Worm (Caenorhabditis elegans) whole organism, late embryonic: ENCODE data around the gene arrd-7.

Source experiments
- C38D4.7 ChIP-seq: fragments of 200-800 bp; sonication (Bioruptor generic); optimal IDR thresholded peaks from 2 replicates; lab custom pipeline; 2018; ENCODE audit warnings: mild to moderate bottlenecking, missing genetic modification characterization, moderate library complexity, missing compliant biosample characterization
- F13H6.1 ChIP-seq: sonication (generic microtip); optimal IDR thresholded peaks from 2 replicates; lab custom pipeline; 2016; ENCODE audit warnings: missing genetic modification characterization, missing compliant biosample characterization
- ahr-1 ChIP-seq: sonication (generic microtip); optimal IDR thresholded peaks from 2 replicates; lab custom pipeline; 2016; ENCODE audit warnings: missing genetic modification characterization, missing compliant biosample characterization
- ceh-14 ChIP-seq: sonication (generic microtip); optimal IDR thresholded peaks from 2 replicates; lab custom pipeline; 2016; ENCODE audit warnings: missing genotype, missing genetic modification characterization, missing compliant biosample characterization
- ceh-2 ChIP-seq: sonication (generic microtip); optimal IDR thresholded peaks from 2 replicates; lab custom pipeline; 2016; ENCODE audit warnings: missing genotype, missing genetic modification characterization, missing compliant biosample characterization
- ceh-24 ChIP-seq: sonication (generic microtip); optimal IDR thresholded peaks from 2 replicates; lab custom pipeline; 2016; ENCODE audit warnings: mild to moderate bottlenecking, missing genetic modification characterization, missing compliant biosample characterization
- ceh-31 ChIP-seq: sonication (generic microtip); optimal IDR thresholded peaks from 2 replicates; lab custom pipeline; 2016; ENCODE audit warnings: missing genetic modification characterization, missing compliant biosample characterization
- ceh-34 ChIP-seq: sonication (generic microtip); optimal IDR thresholded peaks from 2 replicates; lab custom pipeline; 2016; ENCODE audit warnings: mild to moderate bottlenecking, missing genetic modification characterization, missing compliant biosample characterization
- ceh-45 ChIP-seq: fragments of 200-800 bp; sonication (Bioruptor generic); IDR thresholded peaks from 2 replicates; pipeline ENCODE4 v1.3.6; 2022; ENCODE audit warnings: missing genetic modification reagents, missing genetic modification characterization, missing compliant biosample characterization
- ceh-48 ChIP-seq: sonication (generic microtip); optimal IDR thresholded peaks from 2 replicates; lab custom pipeline; 2016; ENCODE audit warnings: missing genetic modification characterization, inconsistent platforms, missing compliant biosample characterization
- ceh-6 ChIP-seq: fragments of 200-800 bp; sonication (Bioruptor generic); optimal IDR thresholded peaks from 2 replicates; lab custom pipeline; 2018; ENCODE audit warnings: mild to moderate bottlenecking, missing genetic modification characterization, missing compliant biosample characterization
- ceh-9 ChIP-seq: sonication (generic microtip); optimal IDR thresholded peaks from 2 replicates; lab custom pipeline; 2016; ENCODE audit warnings: mild to moderate bottlenecking, missing genetic modification characterization, inconsistent platforms, missing compliant biosample characterization
- elt-4 ChIP-seq: sonication (generic microtip); optimal IDR thresholded peaks from 2 replicates; lab custom pipeline; 2016; ENCODE audit warnings: missing genetic modification characterization, missing compliant biosample characterization
- ets-4 ChIP-seq: sonication (generic microtip); optimal IDR thresholded peaks from 2 replicates; lab custom pipeline; 2016; ENCODE audit warnings: missing genetic modification characterization, missing compliant biosample characterization
- eyg-1 ChIP-seq: sonication (generic microtip); optimal IDR thresholded peaks from 2 replicates; lab custom pipeline; 2016; ENCODE audit warnings: missing genotype, missing genetic modification characterization, missing compliant biosample characterization
- fax-1 ChIP-seq: sonication (generic microtip); optimal IDR thresholded peaks from 2 replicates; lab custom pipeline; 2016; ENCODE audit warnings: missing genotype, missing genetic modification characterization, missing compliant biosample characterization
- fkh-6 ChIP-seq: sonication (generic microtip); optimal IDR thresholded peaks from 2 replicates; lab custom pipeline; 2016; ENCODE audit warnings: missing genetic modification characterization, missing compliant biosample characterization
- hlh-8 ChIP-seq: sonication (generic microtip); optimal IDR thresholded peaks from 2 replicates; lab custom pipeline; 2016; ENCODE audit warnings: missing genotype, missing genetic modification characterization, missing compliant biosample characterization
- lim-6 ChIP-seq: sonication (generic microtip); optimal IDR thresholded peaks from 2 replicates; lab custom pipeline; 2016; ENCODE audit warnings: missing genetic modification characterization, missing compliant biosample characterization
- madf-2 ChIP-seq: sonication (generic microtip); optimal IDR thresholded peaks from 2 replicates; lab custom pipeline; 2017; ENCODE audit warnings: missing genetic modification characterization, missing compliant biosample characterization
- mec-3 ChIP-seq: sonication (generic microtip); optimal IDR thresholded peaks from 2 replicates; lab custom pipeline; 2016; ENCODE audit warnings: borderline replicate concordance, missing genetic modification characterization, missing compliant biosample characterization
- nfya-1 ChIP-seq: sonication (generic microtip); optimal IDR thresholded peaks from 2 replicates; lab custom pipeline; 2017; ENCODE audit warnings: missing genetic modification characterization, mild to moderate bottlenecking, missing compliant biosample characterization, antibody characterized with exemption, moderate library complexity
- nhr-11 ChIP-seq: fragments of 150-350 bp; optimal IDR thresholded peaks from 2 replicates; lab custom pipeline; 2014; ENCODE audit warnings: missing biosample characterization, missing genetic modification characterization
- nhr-232 ChIP-seq: sonication (generic microtip); optimal IDR thresholded peaks from 2 replicates; lab custom pipeline; 2016; ENCODE audit warnings: missing genetic modification characterization, missing compliant biosample characterization
- npax-4 ChIP-seq: sonication (generic microtip); optimal IDR thresholded peaks from 2 replicates; lab custom pipeline; 2016; ENCODE audit warnings: missing genetic modification characterization, missing compliant biosample characterization
- odd-2 ChIP-seq: sonication (generic microtip); optimal IDR thresholded peaks from 2 replicates; lab custom pipeline; 2017; ENCODE audit warnings: antibody characterized with exemption, mild to moderate bottlenecking, missing genetic modification characterization, missing compliant biosample characterization
- pag-3 ChIP-seq: sonication (generic microtip); optimal IDR thresholded peaks from 2 replicates; lab custom pipeline; 2016; ENCODE audit warnings: missing compliant biosample characterization, missing genetic modification characterization, borderline replicate concordance
- pat-9 ChIP-seq: fragments of 200-800 bp; sonication (Bioruptor generic); optimal IDR thresholded peaks from 2 replicates; lab custom pipeline; 2018; ENCODE audit warnings: mild to moderate bottlenecking, missing genetic modification characterization, moderate library complexity, missing compliant biosample characterization
- ref-2 ChIP-seq: sonication (generic microtip); optimal IDR thresholded peaks from 2 replicates; lab custom pipeline; 2016; ENCODE audit warnings: missing genetic modification characterization, missing compliant biosample characterization
- sdc-2 ChIP-seq: sonication (generic microtip); optimal IDR thresholded peaks from 2 replicates; lab custom pipeline; 2016; ENCODE audit warnings: missing genotype, missing genetic modification characterization, missing compliant biosample characterization
- sox-2 ChIP-seq: fragments of 200-800 bp; sonication (Bioruptor generic); IDR thresholded peaks from 2 replicates; pipeline ENCODE4 v1.3.6; 2022; ENCODE audit warnings: missing genetic modification reagents, missing genetic modification characterization, missing compliant biosample characterization
- sox-4 ChIP-seq: sonication (generic microtip); optimal IDR thresholded peaks from 2 replicates; lab custom pipeline; 2017; ENCODE audit warnings: mild to moderate bottlenecking, missing genetic modification characterization, inconsistent platforms, missing compliant biosample characterization
- syd-9 ChIP-seq: sonication (generic microtip); optimal IDR thresholded peaks from 2 replicates; lab custom pipeline; 2016; ENCODE audit warnings: mild to moderate bottlenecking, missing genetic modification characterization, moderate library complexity, missing compliant biosample characterization
- tbx-2 ChIP-seq: sonication (generic microtip); optimal IDR thresholded peaks from 2 replicates; lab custom pipeline; 2016; ENCODE audit warnings: missing genetic modification characterization, missing compliant biosample characterization
- tbx-7 ChIP-seq: sonication (generic microtip); optimal IDR thresholded peaks from 2 replicates; lab custom pipeline; 2016; ENCODE audit warnings: missing genotype, missing genetic modification characterization, missing compliant biosample characterization
- unc-3 ChIP-seq, 2 experiments: fragments of 200-800 bp in 1 of 2; sonication (Bioruptor generic) in 1 of 2; sonication (generic microtip) in 1 of 2; conservative IDR thresholded peaks in 1 of 2; optimal IDR thresholded peaks in 1 of 2; 2 replicates each; pipeline versions ENCODE4 v1.3.6 to Lab custom; 2016 to 2022; ENCODE audit warnings: missing compliant biosample characterization in 2 of 2, missing genetic modification characterization in 2 of 2, missing genetic modification reagents in 1 of 2
- unc-42 ChIP-seq: sonication (generic microtip); optimal IDR thresholded peaks from 2 replicates; lab custom pipeline; 2016; ENCODE audit warnings: missing genotype, missing genetic modification characterization, missing compliant biosample characterization
- unc-86 ChIP-seq: sonication (generic microtip); optimal IDR thresholded peaks from 2 replicates; lab custom pipeline; 2016; ENCODE audit warnings: missing genetic modification characterization, missing compliant biosample characterization
- zip-5 ChIP-seq: sonication (generic microtip); optimal IDR thresholded peaks from 2 replicates; lab custom pipeline; 2016; ENCODE audit warnings: missing genetic modification characterization, missing compliant biosample characterization
- ztf-16 ChIP-seq: sonication (generic microtip); optimal IDR thresholded peaks from 2 replicates; lab custom pipeline; 2017; ENCODE audit warnings: missing genetic modification characterization, missing compliant biosample characterization

Gene arrd-7

ce11 chrII:12102365-12102764 is 39.9 kb upstream of the arrd-7 start (continued):
- TF ChIP-seq tbx-2 (tag; lab: Kevin White, UChicago) (peak; percentile 79), ahr-1 (tag; lab: Kevin White, UChicago) (no peak), zip-5 (no peak), eyg-1 (tag; lab: Kevin White, UChicago) (no peak), madf-2 (tag; lab: Kevin White, UChicago) (no peak), odd-2 (no peak), ceh-14 (tag; lab: Kevin White, UChicago) (peak; percentile 70), ceh-31 (peak; percentile 90), unc-3 (GFP tag; conservative IDR thresholded peaks at IDR 0.05; lab: Robert Waterston, UW) (no peak), unc-3 (tag; optimal IDR thresholded peaks at IDR 0.05; lab: Kevin White, UChicago) (no peak), sdc-2 (tag; lab: Kevin White, UChicago) (peak; percentile 59), nhr-232 (no peak), F13H6.1 (tag; lab: Kevin White, UChicago) (peak; percentile 7)

DNA sequence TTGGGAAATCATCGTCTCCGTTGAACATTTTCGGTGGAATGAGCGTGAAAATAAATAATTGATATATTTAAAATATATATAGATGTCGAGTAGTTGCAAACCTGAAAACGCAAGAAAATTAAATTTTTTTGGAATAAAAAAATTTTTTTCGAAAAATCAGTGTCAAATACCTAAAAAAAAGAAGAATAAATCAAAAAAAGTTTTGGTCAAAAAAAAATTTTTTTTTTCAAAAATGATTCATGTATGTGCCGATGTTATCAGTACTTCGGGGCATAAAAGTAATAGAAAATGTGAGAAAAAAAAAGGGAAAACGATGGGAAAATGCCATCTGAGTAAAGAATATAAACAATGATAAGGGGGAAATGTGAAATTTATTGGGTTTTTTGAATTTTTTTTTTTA is 37.5 kb upstream of the arrd-7 start, which contains the start of gene Y17G7B.17:
TSS of gene Y17G7B.17 (minus strand) at position 101 of the 400 bp plus-strand sequence.
- no peak for TF ChIP-seq nfya-1 (tag; lab: Kevin White, UChicago)
- TF ChIP-seq ahr-1 (tag; lab: Kevin White, UChicago): no peak
- TF ChIP-seq tbx-7 (tag; lab: Kevin White, UChicago): no peak
- TF ChIP-seq ceh-45 (GFP tag; lab: Robert Waterston, UW): no peak
- no peak for TF ChIP-seq ceh-34 (tag; lab: Kevin White, UChicago)
- no peak for TF ChIP-seq ets-4

ce11 chrII:12098716-12099115 is 36.3 kb upstream of the arrd-7 start:
- TF ChIP-seq fax-1 (tag; lab: Kevin White, UChicago) (no peak), C38D4.7 (no peak), ref-2 (tag; lab: Kevin White, UChicago) (no peak), ets-4 (no peak), fkh-6 (tag; lab: Kevin White, UChicago) (no peak), pag-3 (tag; lab: Kevin White, UChicago) (no peak), hlh-8 (tag; lab: Kevin White, UChicago) (no peak), npax-4 (no peak), pat-9 (tag; lab: Kevin White, UChicago) (no peak), sox-4 (tag; lab: Kevin White, UChicago) (no peak), ceh-2 (no peak), sox-2 (GFP tag; lab: Robert Waterston, UW) (no peak), unc-42 (tag; lab: Kevin White, UChicago) (no peak), ceh-6 (GFP tag; lab: Kevin White, UChicago) (no peak), madf-2 (tag; lab: Kevin White, UChicago) (no peak), ceh-24 (tag; lab: Kevin White, UChicago) (no peak), lim-6 (tag; lab: Kevin White, UChicago) (no peak), ceh-9 (no peak)

ce11 chrII:12095022-12095421 is 32.6 kb upstream of the arrd-7 start:
- TF ChIP-seq elt-4 (tag; lab: Kevin White, UChicago) (no peak), nhr-232 (no peak), ztf-16 (tag; lab: Kevin White, UChicago) (no peak), unc-86 (tag; lab: Kevin White, UChicago) (no peak), ceh-48 (tag; lab: Kevin White, UChicago) (no peak), mec-3 (tag; lab: Kevin White, UChicago) (no peak), syd-9 (no peak), unc-42 (tag; lab: Kevin White, UChicago) (no peak), nhr-11 (tag; lab: Kevin White, UChicago) (no peak)
